Worm (Caenorhabditis elegans) whole organism, mixed stage, embryonic: ENCODE data around the gene C49A9.1.

Source experiments
- elt-1 ChIP-seq: sonication (generic microtip); optimal IDR thresholded peaks from 2 replicates; lab custom pipeline; 2017; ENCODE audit warnings: missing genetic modification characterization, mild to moderate bottlenecking, missing compliant biosample characterization, antibody characterized with exemption, moderate library complexity, borderline replicate concordance; ENCODE audit not compliant: insufficient read depth
- lin-32 ChIP-seq: fragments of 200-800 bp; sonication (Bioruptor generic); optimal IDR thresholded peaks from 2 replicates; lab custom pipeline; 2018; ENCODE audit warnings: mild to moderate bottlenecking, missing genetic modification characterization, missing compliant biosample characterization
- mab-5 ChIP-seq: fragments of 150-350 bp; optimal IDR thresholded peaks from 2 replicates; lab custom pipeline; 2014; ENCODE audit warnings: missing biosample characterization, missing genetic modification characterization
- nhr-237 ChIP-seq: fragments of 150-350 bp; optimal IDR thresholded peaks from 2 replicates; lab custom pipeline; 2014; ENCODE audit warnings: missing biosample characterization, missing genetic modification characterization
- nhr-28 ChIP-seq: fragments of 150-350 bp; optimal IDR thresholded peaks from 2 replicates; lab custom pipeline; 2014; ENCODE audit warnings: missing biosample characterization, missing genetic modification characterization
- unc-39 ChIP-seq: fragments of 150-350 bp; optimal IDR thresholded peaks from 2 replicates; lab custom pipeline; 2014; ENCODE audit warnings: missing biosample characterization, missing genetic modification characterization
- unc-62 ChIP-seq: fragments of 150-350 bp; optimal IDR thresholded peaks from 2 replicates; lab custom pipeline; 2014; ENCODE audit warnings: missing biosample characterization, missing genetic modification reagents, missing genetic modification characterization
- ztf-11 ChIP-seq: fragments of 150-350 bp; optimal IDR thresholded peaks from 2 replicates; lab custom pipeline; 2014; ENCODE audit warnings: missing biosample characterization, missing genetic modification characterization

DNA sequence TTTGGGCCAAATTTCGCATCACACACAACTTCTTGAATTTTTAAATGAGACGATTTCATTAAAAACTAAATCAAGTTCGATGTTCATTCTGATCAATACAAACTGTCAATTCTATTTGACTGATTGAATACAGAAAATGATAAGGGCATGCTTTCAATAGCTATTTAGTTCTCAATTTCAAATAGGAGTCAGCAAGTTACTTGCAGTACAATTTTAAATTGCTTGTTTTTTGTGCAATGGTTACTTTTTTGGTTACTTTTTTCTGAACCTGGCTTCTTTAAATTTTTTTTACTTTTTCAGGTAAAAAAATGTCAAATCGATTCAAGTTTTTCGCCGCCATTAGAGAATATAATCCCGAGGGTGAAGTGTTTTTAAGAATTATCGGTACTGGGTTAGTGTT lies 2.8 kb upstream of the C49A9.1 start, which contains the start of gene C49A9.2:
- no peak for TF ChIP-seq lin-32 (GFP tag; lab: Kevin White, UChicago)
- TF ChIP-seq elt-1 (tag; lab: Kevin White, UChicago), result no peak
- TF ChIP-seq unc-62, result no peak
- no peak for TF ChIP-seq mab-5 (tag; lab: Kevin White, UChicago)
- TF ChIP-seq unc-39 (tag; lab: Kevin White, UChicago), result no peak
- TF ChIP-seq nhr-237 (tag; lab: Kevin White, UChicago), result no peak
- no peak for TF ChIP-seq nhr-28 (tag; lab: Kevin White, UChicago)
- TF ChIP-seq ztf-11, result no peak
